Fruit fly (Drosophila melanogaster) ovary, adult (tissue): ENCODE data around the gene CG7423.

ENCODE experiments used
- CG17801 ChIP-seq: fragments of 200-800 bp; optimal IDR thresholded peaks from 2 replicates; lab custom pipeline; 2019; ENCODE audit warnings: missing biosample characterization, mild to moderate bottlenecking, missing genetic modification characterization, moderate library complexity; ENCODE audit not compliant: partially characterized antibody

The CG7423 gene

DNA sequence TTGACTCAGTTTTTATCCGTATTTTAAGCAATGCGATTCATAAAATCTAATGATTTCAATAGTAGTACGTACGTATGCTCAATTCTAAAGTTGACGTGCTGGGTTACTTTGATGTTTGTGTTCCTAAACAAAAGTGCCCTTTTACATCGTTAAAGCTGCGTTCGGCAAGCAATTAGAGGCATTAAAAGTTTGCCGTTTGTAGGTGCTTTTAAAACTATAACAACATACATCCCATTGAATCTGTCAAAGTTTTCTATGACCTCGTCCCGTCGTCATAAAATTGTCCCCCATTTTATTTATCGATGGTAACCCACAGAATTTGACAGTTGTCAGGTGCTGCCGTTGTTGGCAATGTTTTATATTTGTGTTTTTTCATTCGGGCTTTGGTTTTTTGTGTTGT lies at the start of gene CG7423:
Gene CG7423 (minus strand): TSS at position 101 of the 400 bp plus-strand sequence.
- TF ChIP-seq CG17801 (GFP tag; lab: Kevin White, UChicago): no peak

DNA sequence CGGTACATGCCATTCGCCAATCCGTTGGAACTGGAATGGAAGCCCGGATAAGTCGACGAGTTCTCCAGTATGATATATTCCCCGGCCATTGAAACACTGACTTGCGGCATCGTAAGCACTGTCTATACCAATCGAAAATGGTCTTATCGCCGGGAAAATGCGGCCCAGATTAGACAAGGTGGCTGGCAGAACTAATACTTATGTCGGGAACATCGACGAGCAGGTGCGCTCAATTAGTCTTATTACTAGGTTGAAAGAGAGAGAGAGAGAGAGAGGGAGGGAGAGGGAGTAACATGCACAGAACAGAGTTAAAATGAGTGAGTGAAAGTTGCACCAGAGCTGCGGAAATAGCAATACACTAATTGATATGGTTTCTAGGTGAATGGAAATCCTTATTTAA lies 44.1 kb upstream of the CG7423 start, which contains the start of gene tgy:
Gene tgy (minus strand): TSS at position 101 of the 400 bp plus-strand sequence.
- TF ChIP-seq CG17801 (GFP tag; lab: Kevin White, UChicago): no peak

DNA sequence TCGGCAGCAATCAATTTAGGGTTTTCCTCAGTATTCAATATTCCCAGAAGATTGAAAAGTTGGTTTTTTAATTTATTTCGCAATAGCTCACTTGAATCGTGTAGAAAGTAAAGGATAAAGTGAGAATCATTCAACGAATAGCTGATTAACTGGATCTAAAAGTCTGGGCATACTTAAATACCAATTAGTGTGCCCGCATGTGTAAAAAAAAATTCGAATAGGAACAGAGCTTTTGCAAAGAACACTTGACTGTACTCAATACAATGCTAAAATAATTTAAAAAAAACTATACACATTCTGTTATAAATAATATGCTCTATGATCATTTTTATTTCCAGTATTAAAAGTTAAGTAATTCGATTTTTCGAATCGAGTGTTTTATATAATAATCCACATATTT lies 41.2 kb upstream of the CG7423 start, which contains the start of gene CG15882:
Gene CG15882 (minus strand): TSS at position 101 of the 400 bp plus-strand sequence.
- no peak for TF ChIP-seq CG17801 (GFP tag; lab: Kevin White, UChicago)

DNA sequence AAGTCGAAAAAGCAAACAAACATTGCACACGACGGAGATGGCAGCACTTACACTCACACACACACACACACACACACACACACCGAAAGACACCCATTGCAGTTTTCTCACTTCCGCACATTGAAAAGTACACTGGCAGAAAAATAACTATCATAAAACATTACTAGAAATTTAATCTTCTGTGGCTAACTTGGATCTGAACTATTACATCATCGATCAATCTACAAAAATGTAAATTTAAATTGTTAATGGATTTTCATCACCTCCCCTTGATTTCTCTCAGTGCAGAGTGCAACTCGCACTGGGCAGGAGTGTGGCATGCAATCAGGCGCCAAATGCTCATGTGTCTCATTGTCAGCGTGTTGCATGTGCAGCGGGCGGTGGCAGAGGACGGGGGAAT lies 37.3 kb upstream of the CG7423 start:
- no peak for TF ChIP-seq CG17801 (GFP tag; lab: Kevin White, UChicago)

DNA sequence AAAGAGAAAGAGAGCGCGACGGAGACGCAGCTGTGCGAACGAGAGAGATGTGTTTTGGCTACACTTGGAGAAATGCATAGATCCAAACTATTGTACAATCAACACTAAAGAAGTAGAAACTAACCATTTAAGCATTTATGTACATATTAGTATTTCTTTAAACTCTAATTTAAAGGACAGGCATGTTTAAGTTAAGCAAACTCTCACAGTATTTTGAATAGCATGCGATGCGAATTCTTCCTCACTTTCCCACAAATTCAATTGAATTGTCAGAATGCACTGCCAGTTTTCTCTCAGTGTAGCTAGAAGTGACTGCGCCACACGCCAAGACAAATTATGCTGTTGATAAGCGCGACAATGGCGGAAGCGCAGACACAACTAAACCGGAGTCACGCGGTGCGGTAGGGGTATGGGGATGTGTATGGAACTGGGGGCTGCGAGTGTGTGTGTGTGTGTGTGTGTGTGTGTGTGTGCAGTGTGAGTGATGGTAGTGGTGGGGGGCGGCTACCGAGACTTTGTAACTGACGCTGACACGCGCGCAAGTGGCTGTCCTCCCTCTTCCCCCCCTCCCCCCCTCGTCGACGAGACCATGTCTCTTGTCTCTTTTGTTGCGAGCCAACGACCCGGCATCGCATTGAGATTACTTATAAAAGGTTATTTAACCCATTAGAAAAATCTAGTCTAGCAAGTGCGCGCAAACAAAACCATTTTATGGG lies 23.9 kb upstream of the CG7423 start:
- no peak for TF ChIP-seq CG17801 (GFP tag; lab: Kevin White, UChicago)

DNA sequence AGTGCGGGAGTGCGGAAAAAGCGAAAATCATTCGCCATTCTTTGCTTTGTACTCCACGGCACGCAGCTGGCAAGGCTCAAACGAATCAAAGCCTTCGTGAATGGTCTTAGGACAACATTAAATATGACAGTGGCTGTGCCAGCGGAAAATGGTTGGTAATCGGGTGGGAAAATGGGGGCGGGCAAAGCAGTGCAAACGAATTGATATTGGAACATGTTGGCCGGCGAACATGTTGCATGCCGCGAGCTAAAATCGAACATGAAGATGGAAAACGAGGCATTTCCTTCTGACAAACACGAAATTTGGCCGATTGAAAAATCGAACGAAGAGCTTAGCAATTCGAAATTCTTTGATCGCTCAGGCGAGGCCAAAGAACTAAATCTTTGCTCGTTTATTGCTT lies 13.1 kb upstream of the CG7423 start:
- no peak for TF ChIP-seq CG17801 (GFP tag; lab: Kevin White, UChicago)

DNA sequence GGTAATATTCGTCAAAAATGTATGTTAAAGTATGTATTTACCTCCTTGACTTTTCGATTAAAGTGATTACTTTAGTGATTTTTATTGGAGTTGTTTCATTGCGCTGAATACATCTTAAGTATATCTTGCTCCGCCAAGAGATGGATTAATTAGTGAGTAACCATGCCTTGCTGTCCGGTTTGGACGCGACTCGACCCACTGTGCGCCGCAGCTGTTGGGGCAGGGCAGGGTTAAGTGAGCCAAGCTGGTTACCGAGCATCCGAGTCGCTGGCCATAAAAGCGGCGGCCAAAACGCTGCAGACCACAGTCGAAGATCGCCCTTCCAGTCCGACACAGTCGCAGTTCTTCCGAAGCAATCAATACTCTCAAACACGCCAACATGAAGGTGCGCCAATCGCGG lies 1.7 kb downstream of the CG7423 start, which contains the start of gene CG14191:
Gene CG14191 (plus strand): TSS at position 301 of the 400 bp plus-strand sequence.
- no peak for TF ChIP-seq CG17801 (GFP tag; lab: Kevin White, UChicago)

DNA sequence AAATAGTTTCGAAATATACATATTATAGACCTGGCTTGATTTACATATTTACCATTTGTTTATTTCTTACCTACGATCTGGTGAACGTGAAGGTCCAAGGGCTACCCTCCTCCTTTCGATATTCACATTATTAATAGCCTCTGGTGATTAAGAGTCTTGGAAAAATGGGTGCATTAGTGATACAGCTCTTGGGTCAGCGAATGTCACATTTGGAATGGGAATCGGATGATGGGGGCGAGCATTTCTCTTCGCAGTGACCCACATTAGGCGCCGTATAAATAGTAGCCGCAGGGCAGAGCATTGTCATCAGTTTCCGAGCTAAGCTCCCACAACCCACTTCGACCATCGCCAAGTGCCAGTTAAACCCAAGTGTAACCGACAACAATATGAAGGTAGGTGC lies 5.7 kb downstream of the CG7423 start, which contains the start of gene CG7406:
Gene CG7406 (plus strand): TSS at position 301 of the 400 bp plus-strand sequence.
- no peak for TF ChIP-seq CG17801 (GFP tag; lab: Kevin White, UChicago)

DNA sequence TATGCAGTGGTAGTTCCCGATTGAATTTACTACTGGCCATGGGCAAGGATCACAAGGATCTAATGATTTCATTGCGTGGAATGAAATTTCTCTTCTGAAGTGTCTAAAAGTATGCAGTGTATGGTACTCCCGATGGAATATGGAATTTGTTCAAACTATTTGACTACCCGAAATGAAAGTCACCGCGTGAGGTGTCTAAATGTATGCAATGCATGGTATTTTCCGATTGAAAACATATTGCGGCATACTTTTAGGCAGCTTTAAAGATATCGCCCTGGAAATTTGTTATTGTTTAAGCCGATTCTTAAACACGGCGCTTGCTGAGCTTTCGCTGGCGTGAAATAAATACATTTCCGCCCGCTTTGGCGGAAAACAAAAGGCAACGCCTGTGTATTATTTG lies 8.5 kb downstream of the CG7423 start:
- no peak for TF ChIP-seq CG17801 (GFP tag; lab: Kevin White, UChicago)

DNA sequence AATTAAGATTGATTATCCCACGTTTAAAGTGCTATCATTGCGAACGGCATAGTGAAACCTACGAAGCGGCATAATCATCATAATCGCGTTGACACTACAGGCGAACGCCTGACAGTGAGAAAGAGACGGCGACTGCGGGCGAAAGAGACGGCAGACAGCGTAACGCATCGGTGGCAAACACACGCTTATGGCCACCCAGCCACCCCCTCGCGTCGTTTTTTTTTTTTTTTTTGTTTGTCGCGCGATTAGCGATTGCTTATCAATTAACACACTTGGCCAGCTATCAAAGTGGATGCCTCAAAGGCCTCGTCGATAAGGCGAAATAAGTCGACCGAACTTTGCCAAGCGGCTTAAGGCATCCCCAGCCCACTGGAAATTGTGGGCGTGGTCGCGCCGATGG lies 9.2 kb downstream of the CG7423 start:
- no peak for TF ChIP-seq CG17801 (GFP tag; lab: Kevin White, UChicago)

DNA sequence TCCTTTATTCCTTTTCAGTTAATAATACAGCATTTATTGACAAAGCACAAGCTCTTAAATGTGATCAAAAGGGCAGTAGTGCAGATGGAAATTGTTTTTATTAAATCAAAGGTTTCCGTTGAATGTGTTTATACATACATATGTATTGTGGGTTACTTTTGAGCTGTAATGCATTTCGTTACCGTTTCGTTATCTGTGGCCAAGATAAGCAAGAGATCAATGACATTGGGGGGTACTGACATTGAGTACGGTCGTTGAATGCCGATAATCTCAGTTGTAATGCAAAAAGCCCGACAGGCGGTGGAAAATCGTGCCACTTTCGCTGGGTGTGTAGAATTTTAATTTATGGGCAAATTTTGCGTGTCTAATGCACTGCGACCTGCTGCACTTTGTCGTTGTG lies 10.1 kb downstream of the CG7423 start:
- no peak for TF ChIP-seq CG17801 (GFP tag; lab: Kevin White, UChicago)

DNA sequence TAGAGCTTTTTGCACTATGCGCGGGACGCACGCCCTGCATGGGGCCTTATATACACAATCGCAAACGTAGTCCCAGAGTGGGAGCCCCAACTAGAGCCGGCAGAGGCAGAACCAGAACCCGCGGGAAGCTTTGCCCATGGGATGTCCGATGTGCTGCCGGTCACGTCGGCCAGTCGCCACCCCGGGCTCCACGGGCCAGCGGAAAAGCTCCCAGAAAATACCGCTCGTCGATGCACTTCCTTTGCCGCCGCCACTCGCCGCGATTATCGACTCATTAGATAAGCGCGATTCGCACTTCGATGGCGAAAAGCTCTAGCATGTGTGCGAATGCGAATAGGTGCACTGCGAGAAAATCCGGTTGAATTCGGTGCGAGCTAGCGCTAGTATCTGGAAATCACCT lies 14.2 kb downstream of the CG7423 start, which contains the start of gene CG34330:
Gene CG34330 (minus strand): TSS at position 101 of the 400 bp plus-strand sequence.
- no peak for TF ChIP-seq CG17801 (GFP tag; lab: Kevin White, UChicago)

DNA sequence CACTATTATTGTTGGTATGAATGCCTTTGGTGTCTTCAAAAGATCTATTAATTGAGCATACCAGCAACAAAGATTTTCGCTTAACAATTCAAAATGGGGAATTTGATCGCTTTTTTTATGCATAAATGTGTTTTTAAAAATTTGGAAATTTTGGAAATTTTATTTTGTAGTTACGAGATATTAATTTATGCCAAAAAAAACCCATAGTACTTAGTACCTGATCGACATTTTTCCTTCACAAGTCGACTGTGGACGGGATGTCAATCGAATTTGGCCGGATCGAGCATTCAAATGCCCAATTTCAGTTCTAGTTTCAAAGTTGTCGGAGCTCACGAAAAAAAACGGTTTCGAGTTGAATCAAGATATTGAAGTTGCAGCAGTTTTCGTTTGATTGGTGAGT lies 26.5 kb downstream of the CG7423 start, which contains the start of gene CG14190:
Gene CG14190 (plus strand): TSS at position 301 of the 400 bp plus-strand sequence.
- no peak for TF ChIP-seq CG17801 (GFP tag; lab: Kevin White, UChicago)

DNA sequence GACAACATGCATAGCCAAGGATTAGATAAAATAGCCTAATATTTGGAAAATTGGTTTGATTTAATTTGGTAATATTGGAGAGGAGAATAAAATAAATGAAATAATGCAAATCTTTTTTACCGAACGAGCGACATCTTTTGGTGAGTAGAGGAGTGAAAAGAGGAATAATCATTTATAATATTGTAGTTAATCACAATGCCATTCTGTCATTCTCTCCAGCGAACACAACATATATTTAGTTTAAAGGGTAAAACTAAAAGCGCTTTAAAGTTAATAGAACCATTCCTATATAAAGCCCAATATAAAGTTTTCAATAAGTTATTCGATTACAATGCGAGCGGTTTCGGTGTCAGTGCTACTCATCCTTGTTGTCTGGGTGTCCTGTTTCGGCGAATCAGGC lies 32.9 kb downstream of the CG7423 start, which contains the start of gene Diedel3:
Gene Diedel3 (plus strand): TSS at position 301 of the 400 bp plus-strand sequence.
- TF ChIP-seq CG17801 (GFP tag; lab: Kevin White, UChicago): no peak

DNA sequence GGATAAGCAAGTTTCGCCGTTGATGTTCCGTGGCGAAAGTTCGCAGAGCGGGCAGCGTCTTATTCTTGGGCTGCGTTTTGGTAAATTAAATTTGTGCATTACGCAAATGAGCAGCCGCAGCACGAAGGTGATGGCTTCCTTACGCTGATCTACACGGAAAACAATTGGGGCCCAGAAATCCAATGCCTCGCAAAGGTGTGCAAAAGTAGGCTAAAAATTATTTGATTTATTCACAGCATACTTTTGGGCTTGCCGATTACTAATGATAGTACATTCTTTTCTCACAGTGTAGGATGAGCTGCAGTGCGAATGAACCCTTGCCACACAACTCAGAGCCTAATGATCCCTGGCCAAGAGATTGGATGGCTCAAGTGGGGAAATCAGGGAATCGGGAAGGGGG lies 42.8 kb downstream of the CG7423 start:
- TF ChIP-seq CG17801 (GFP tag; lab: Kevin White, UChicago): no peak

DNA sequence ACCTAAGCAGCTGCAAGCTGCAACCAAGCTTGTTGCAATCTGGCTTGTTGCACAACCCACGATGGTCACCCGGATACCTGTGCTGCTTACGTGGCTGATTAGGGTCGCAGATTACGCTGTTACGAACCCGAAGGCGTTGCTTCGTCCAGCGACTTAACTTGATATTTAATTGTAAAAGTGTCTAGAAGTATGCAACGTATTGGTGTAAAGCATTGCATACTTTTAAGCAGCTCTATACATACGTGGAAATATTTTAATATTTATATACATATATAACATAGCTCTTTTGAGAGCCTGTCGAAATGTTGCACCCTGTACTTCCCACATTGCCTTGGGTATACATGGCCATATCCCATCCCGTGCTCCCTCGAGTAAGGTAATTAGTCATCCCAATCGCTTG lies 46.0 kb downstream of the CG7423 start:
- TF ChIP-seq CG17801 (GFP tag; lab: Kevin White, UChicago): no peak
